Worm (Caenorhabditis elegans) whole organism, late embryonic: ENCODE results near the gene him-17.

Source experiments
- ama-1 ChIP-seq: fragments of 150-350 bp; optimal IDR thresholded peaks from 2 replicates; lab custom pipeline; 2014
- odd-2 ChIP-seq: sonication (generic microtip); optimal IDR thresholded peaks from 2 replicates; lab custom pipeline; 2017; ENCODE audit warnings: antibody characterized with exemption, mild to moderate bottlenecking, missing genetic modification characterization, missing compliant biosample characterization
- pha-4 ChIP-seq: fragments of 150-350 bp; optimal IDR thresholded peaks from 2 replicates; lab custom pipeline; 2018; ENCODE audit warnings: missing biosample characterization, missing genetic modification reagents, missing genetic modification characterization
- tbx-2 ChIP-seq: sonication (generic microtip); optimal IDR thresholded peaks from 2 replicates; lab custom pipeline; 2016; ENCODE audit warnings: missing genetic modification characterization, missing compliant biosample characterization

DNA sequence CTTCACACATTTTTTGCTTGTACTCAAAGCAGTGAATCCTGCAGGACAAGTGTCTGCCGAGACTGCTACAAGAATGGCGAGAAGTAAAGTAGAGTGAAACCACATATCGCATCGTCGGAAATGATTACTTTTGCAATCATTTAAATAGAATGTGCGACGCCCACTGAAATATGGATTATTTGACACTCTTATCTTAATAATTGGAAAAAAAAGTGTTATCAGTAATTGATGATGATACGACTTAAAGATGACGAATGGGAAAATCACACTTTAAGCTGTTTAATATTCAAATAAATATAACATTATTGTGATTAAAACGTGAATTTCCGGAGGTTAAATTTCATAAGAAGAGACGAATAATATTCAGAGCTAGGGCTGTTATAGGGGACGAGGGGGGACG, 38.6 kb upstream of the him-17 start, which contains the start of gene clec-41:
- TF ChIP-seq pha-4 (tag; lab: Kevin White, UChicago) (no peak), tbx-2 (no peak), ama-1 (lab: Kevin White, UChicago) (no peak), odd-2 (tag; lab: Kevin White, UChicago) (no peak)
